Worm (Caenorhabditis elegans): ENCODE results near the gene nhr-235.

DNA sequence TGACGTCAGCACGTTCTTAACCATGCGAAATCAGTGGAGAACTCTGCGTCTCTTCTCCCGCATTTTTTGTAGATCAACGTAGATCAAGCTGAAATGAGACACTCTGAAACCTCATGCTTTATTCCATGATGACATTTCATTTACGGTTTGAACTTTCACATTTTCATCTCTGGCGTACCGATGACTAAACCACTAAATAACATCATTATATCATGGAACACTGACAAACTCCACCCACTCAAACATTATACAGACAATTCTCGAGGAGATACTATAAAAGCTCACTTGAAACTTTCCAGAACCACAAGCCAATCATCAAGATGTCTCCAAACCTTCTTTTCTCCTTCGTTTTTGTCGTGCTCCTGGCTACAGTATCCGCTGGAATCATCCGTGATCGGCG is 13.6 kb upstream of the nhr-235 start, which contains the start of gene nspe-7:
- TF ChIP-seq ama-1 (optimal IDR thresholded peaks at IDR 0.05) (no peak), hnd-1 (tag; optimal IDR thresholded peaks at IDR 0.05) (no peak), tbx-37 (GFP tag; conservative IDR thresholded peaks at IDR 0.05) (no peak), ceh-13 (GFP tag; optimal IDR thresholded peaks at IDR 0.05) (no peak), flt-1 (GFP tag; IDR thresholded peaks at IDR 0.05) (no peak), pes-1 (GFP tag; IDR thresholded peaks at IDR 0.05) (no peak), tra-4 (tag; optimal IDR thresholded peaks at IDR 0.05) (no peak), hmg-4 (GFP tag; optimal IDR thresholded peaks at IDR 0.05) (no peak), B0310.2 (tag; optimal IDR thresholded peaks at IDR 0.05) (no peak), tbx-11 (GFP tag; IDR thresholded peaks at IDR 0.05) (no peak), ceh-36 (tag; optimal IDR thresholded peaks at IDR 0.05) (no peak), ets-7 (tag; optimal IDR thresholded peaks at IDR 0.05) (no peak), sea-1 (GFP tag; conservative IDR thresholded peaks at IDR 0.05) (no peak)

Measured in whole organism, early embryonic.